Worm (Caenorhabditis elegans): ENCODE results near the gene F43D2.6.

ce11 chrV:14648825-14649224 is 13.8 kb upstream of the F43D2.6 start:
- TF ChIP-seq ref-2 (tag; optimal IDR thresholded peaks at IDR 0.05) (no peak), pha-4 (tag; optimal IDR thresholded peaks at IDR 0.05) (no peak), sox-4 (tag; optimal IDR thresholded peaks at IDR 0.05) (no peak), ceh-2 (tag; optimal IDR thresholded peaks at IDR 0.05) (no peak), fkh-10 (GFP tag; optimal IDR thresholded peaks at IDR 0.05) (no peak), hlh-30 (tag; optimal IDR thresholded peaks at IDR 0.05; ENCODE audit: insufficient read depth) (no peak), zip-5 (tag; optimal IDR thresholded peaks at IDR 0.05) (no peak)

Data from whole organism, late embryonic.